Fruit fly (Drosophila melanogaster) whole organism, embryonic: ENCODE data around the gene Bro.
A peak's percentile ranks its signal among the peaks of the same experiment; 100 is the strongest.

Experiments used
- Aef1 ChIP-seq: fragments of 200-800 bp; sonication (Bioruptor generic); IDR thresholded peaks from 3 replicates; pipeline ENCODE4 v1.3.6; 2022; ENCODE audit warnings: missing biosample characterization, missing genetic modification characterization
- Atf-2 ChIP-seq: fragments of 200-800 bp; sonication (Bioruptor generic); optimal IDR thresholded peaks from 2 replicates; lab custom pipeline; 2016; ENCODE audit warnings: missing biosample characterization, missing genetic modification characterization
- Blimp-1 ChIP-seq: fragments of 200-800 bp; sonication (Bioruptor generic); optimal IDR thresholded peaks from 3 replicates; lab custom pipeline; 2018; ENCODE audit warnings: missing biosample characterization, missing genetic modification characterization, mild to moderate bottlenecking, moderate library complexity, missing genetic modification reagents
- BtbVII ChIP-seq: fragments of 200-800 bp; sonication (Bioruptor generic); optimal IDR thresholded peaks from 3 replicates; lab custom pipeline; 2017; ENCODE audit warnings: missing biosample characterization, mild to moderate bottlenecking, missing genetic modification characterization
- CG10366 ChIP-seq: fragments of 200-800 bp; sonication (Bioruptor generic); IDR thresholded peaks from 2 replicates; pipeline ENCODE4 v1.3.6; 2022; ENCODE audit warnings: missing biosample characterization, missing genetic modification characterization
- CG13123 ChIP-seq: fragments of 200-800 bp; sonication (Bioruptor generic); optimal IDR thresholded peaks from 2 replicates; lab custom pipeline; 2016; ENCODE audit warnings: missing biosample characterization, missing genetic modification characterization
- CG14014 ChIP-seq: fragments of 200-800 bp; sonication (Bioruptor generic); IDR thresholded peaks from 2 replicates; pipeline ENCODE4 v1.3.6; 2022; ENCODE audit warnings: missing biosample characterization, missing genetic modification characterization
- CG14710 ChIP-seq: fragments of 200-800 bp; sonication (Bioruptor generic); optimal IDR thresholded peaks from 3 replicates; lab custom pipeline; 2019; ENCODE audit warnings: missing biosample characterization, mild to moderate bottlenecking, missing genetic modification characterization, moderate library complexity
- CG15073 ChIP-seq: fragments of 200-800 bp; sonication (Bioruptor generic); optimal IDR thresholded peaks from 2 replicates; lab custom pipeline; 2016; ENCODE audit warnings: missing biosample characterization, missing genetic modification characterization
- CG17612 ChIP-seq: fragments of 200-800 bp; sonication (Bioruptor generic); IDR thresholded peaks from 2 replicates; pipeline ENCODE4 v1.3.6; 2022; ENCODE audit warnings: missing biosample characterization, missing genetic modification characterization
- CG2678 ChIP-seq: fragments of 200-800 bp; sonication (Bioruptor generic); optimal IDR thresholded peaks from 3 replicates; lab custom pipeline; 2019; ENCODE audit warnings: missing biosample characterization, mild to moderate bottlenecking, missing genetic modification characterization, moderate library complexity
- CG30020 ChIP-seq: fragments of 200-800 bp; optimal IDR thresholded peaks from 2 replicates; lab custom pipeline; 2019; ENCODE audit warnings: missing biosample characterization, mild to moderate bottlenecking, missing genetic modification characterization, moderate library complexity
- CG31365 ChIP-seq: fragments of 200-800 bp; sonication (Bioruptor generic); optimal IDR thresholded peaks from 2 replicates; lab custom pipeline; 2018; ENCODE audit warnings: missing biosample characterization, mild to moderate bottlenecking, missing genetic modification characterization
- CG32532 ChIP-seq: fragments of 200-800 bp; sonication (Bioruptor generic); IDR thresholded peaks from 2 replicates; pipeline ENCODE4 v1.3.6; 2022; ENCODE audit warnings: missing biosample characterization, missing genetic modification characterization
- CG34224 ChIP-seq: fragments of 200-800 bp; sonication (Bioruptor generic); IDR thresholded peaks from 3 replicates; pipeline ENCODE4 v1.3.6; 2022; ENCODE audit warnings: missing biosample characterization, missing genetic modification characterization; ENCODE audit not compliant: partially characterized antibody
- CG6683 ChIP-seq: fragments of 200-800 bp; sonication (Bioruptor generic); optimal IDR thresholded peaks from 2 replicates; lab custom pipeline; 2017; ENCODE audit warnings: missing biosample characterization, mild to moderate bottlenecking, missing genetic modification characterization, missing genetic modification reagents
- CG6765 ChIP-seq: fragments of 200-800 bp; sonication (Bioruptor generic); optimal IDR thresholded peaks from 3 replicates; lab custom pipeline; 2017; ENCODE audit warnings: missing biosample characterization, mild to moderate bottlenecking, missing genetic modification characterization
- CG6791 ChIP-seq: fragments of 200-800 bp; sonication (Bioruptor generic); IDR thresholded peaks from 3 replicates; pipeline ENCODE4 v1.3.6; 2022; ENCODE audit warnings: missing biosample characterization, missing genetic modification characterization; ENCODE audit not compliant: partially characterized antibody
- CG7839 ChIP-seq: fragments of 200-800 bp; sonication (Bioruptor generic); optimal IDR thresholded peaks from 3 replicates; lab custom pipeline; 2018; ENCODE audit warnings: missing biosample characterization, mild to moderate bottlenecking, missing genetic modification characterization, moderate library complexity
- CG7963 ChIP-seq: fragments of 200-800 bp; sonication (Bioruptor generic); IDR thresholded peaks from 3 replicates; pipeline ENCODE4 v1.3.6; 2022; ENCODE audit warnings: missing biosample characterization, missing genetic modification characterization; ENCODE audit not compliant: partially characterized antibody
- CG8765 ChIP-seq: fragments of 200-800 bp; sonication (Bioruptor generic); IDR thresholded peaks from 2 replicates; pipeline ENCODE4 v1.3.6; 2022; ENCODE audit warnings: missing biosample characterization, missing genetic modification characterization
- CG8924 ChIP-seq: fragments of 200-800 bp; optimal IDR thresholded peaks from 3 replicates; lab custom pipeline; 2019; ENCODE audit warnings: missing biosample characterization, mild to moderate bottlenecking, missing genetic modification characterization, moderate library complexity
- CG9215 ChIP-seq: fragments of 200-800 bp; sonication (Bioruptor generic); IDR thresholded peaks from 2 replicates; pipeline ENCODE4 v1.3.6; 2022; ENCODE audit warnings: missing biosample characterization, missing genetic modification characterization
- CG9727 ChIP-seq: fragments of 200-800 bp; sonication (Bioruptor generic); optimal IDR thresholded peaks from 3 replicates; lab custom pipeline; 2017; ENCODE audit warnings: missing biosample characterization, mild to moderate bottlenecking, missing genetic modification characterization
- CHES-1-like ChIP-seq: fragments of 200-800 bp; sonication (Bioruptor generic); optimal IDR thresholded peaks from 2 replicates; lab custom pipeline; 2016; ENCODE audit warnings: missing biosample characterization, missing genetic modification characterization
- Chrac-16 ChIP-seq: fragments of 200-800 bp; sonication (Bioruptor generic); optimal IDR thresholded peaks from 3 replicates; lab custom pipeline; 2016; ENCODE audit warnings: missing biosample characterization, missing genetic modification characterization
- Deaf1 ChIP-seq: fragments of 200-800 bp; optimal IDR thresholded peaks from 3 replicates; lab custom pipeline; 2019; ENCODE audit warnings: missing biosample characterization, mild to moderate bottlenecking, missing genetic modification characterization, moderate library complexity
- Fer1 ChIP-seq: fragments of 200-800 bp; sonication (Bioruptor generic); optimal IDR thresholded peaks from 2 replicates; lab custom pipeline; 2017; ENCODE audit warnings: missing biosample characterization, mild to moderate bottlenecking, missing genetic modification characterization
- H2.0 ChIP-seq: fragments of 200-800 bp; sonication (Bioruptor generic); IDR thresholded peaks from 2 replicates; pipeline ENCODE4 v1.3.6; 2022; ENCODE audit warnings: missing biosample characterization, missing genetic modification characterization
- HHEX ChIP-seq: fragments of 200-800 bp; sonication (Bioruptor generic); optimal IDR thresholded peaks from 3 replicates; lab custom pipeline; 2017; ENCODE audit warnings: missing biosample characterization, mild to moderate bottlenecking, missing genetic modification characterization, missing genetic modification reagents
- HLH54F ChIP-seq: fragments of 200-800 bp; sonication (Bioruptor generic); optimal IDR thresholded peaks from 3 replicates; lab custom pipeline; 2016; ENCODE audit warnings: missing biosample characterization, missing genetic modification characterization
- Hsf ChIP-seq: fragments of 200-800 bp; sonication (Bioruptor generic); optimal IDR thresholded peaks from 3 replicates; lab custom pipeline; 2016; ENCODE audit warnings: missing biosample characterization, missing genetic modification characterization
- MBD-R2 ChIP-seq: fragments of 200-800 bp; sonication (Bioruptor generic); IDR thresholded peaks from 2 replicates; pipeline ENCODE4 v1.3.6; 2022; ENCODE audit warnings: missing biosample characterization, missing genetic modification characterization
- Mrtf ChIP-seq: fragments of 200-800 bp; sonication (Bioruptor generic); IDR thresholded peaks from 3 replicates; pipeline ENCODE4 v1.3.6; 2022; ENCODE audit warnings: missing biosample characterization, missing genetic modification characterization
- Neu2 ChIP-seq: fragments of 200-800 bp; sonication (Bioruptor generic); optimal IDR thresholded peaks from 3 replicates; lab custom pipeline; 2016; ENCODE audit warnings: missing biosample characterization, missing genetic modification characterization, borderline replicate concordance
- NfI ChIP-seq: fragments of 200-800 bp; sonication (Bioruptor generic); optimal IDR thresholded peaks from 3 replicates; lab custom pipeline; 2018; ENCODE audit warnings: missing biosample characterization, mild to moderate bottlenecking, missing genetic modification characterization, moderate library complexity
- Ssrp ChIP-seq: fragments of 200-800 bp; sonication (Bioruptor generic); optimal IDR thresholded peaks from 2 replicates; lab custom pipeline; 2018; ENCODE audit warnings: missing biosample characterization, mild to moderate bottlenecking, missing genetic modification characterization, moderate library complexity
- ato ChIP-seq: fragments of 200-800 bp; sonication (Bioruptor generic); IDR thresholded peaks from 2 replicates; pipeline ENCODE4 v1.3.6; 2022; ENCODE audit warnings: missing biosample characterization, missing genetic modification characterization; ENCODE audit not compliant: partially characterized antibody
- bcd ChIP-seq: fragments of 200-800 bp; sonication (Bioruptor generic); optimal IDR thresholded peaks from 2 replicates; lab custom pipeline; 2017; ENCODE audit warnings: missing biosample characterization, mild to moderate bottlenecking, missing genetic modification characterization
- cad ChIP-seq: fragments of >200 bp; optimal IDR thresholded peaks from 2 replicates; lab custom pipeline; 2017; ENCODE audit warnings: missing biosample characterization, missing genetic modification characterization
- cas ChIP-seq: fragments of 200-800 bp; sonication (Bioruptor generic); IDR thresholded peaks from 2 replicates; pipeline ENCODE4 v1.3.6; 2022; ENCODE audit warnings: missing biosample characterization, missing genetic modification characterization
- crol ChIP-seq: fragments of 200-800 bp; sonication (Bioruptor generic); IDR thresholded peaks from 2 replicates; pipeline ENCODE4 v1.3.6; 2022; ENCODE audit warnings: missing biosample characterization, missing genetic modification characterization
- eve ChIP-seq, 2 experiments: fragments of >200 bp; optimal IDR thresholded peaks; 2 replicates each; lab custom pipeline; 2017; ENCODE audit warnings: missing biosample characterization in 2 of 2, missing genetic modification characterization in 2 of 2
- fru ChIP-seq: fragments of >200 bp; optimal IDR thresholded peaks from 2 replicates; lab custom pipeline; 2017
- gcm ChIP-seq: fragments of 200-800 bp; sonication (Bioruptor generic); optimal IDR thresholded peaks from 2 replicates; lab custom pipeline; 2019; ENCODE audit warnings: missing biosample characterization, mild to moderate bottlenecking, missing genetic modification characterization, moderate library complexity
- inv ChIP-seq: fragments of 200-800 bp; sonication (Bioruptor generic); IDR thresholded peaks from 2 replicates; pipeline ENCODE4 v1.3.6; 2022; ENCODE audit warnings: missing biosample characterization, missing genetic modification characterization; ENCODE audit not compliant: partially characterized antibody
- luna ChIP-seq: fragments of 200-800 bp; sonication (Bioruptor generic); optimal IDR thresholded peaks from 2 replicates; lab custom pipeline; 2016; ENCODE audit warnings: missing biosample characterization, missing genetic modification characterization
- p53 ChIP-seq: fragments of 200-800 bp; sonication (Bioruptor generic); optimal IDR thresholded peaks from 2 replicates; lab custom pipeline; 2016; ENCODE audit warnings: missing biosample characterization, missing genetic modification characterization
- pb ChIP-seq: fragments of 200-800 bp; sonication (Bioruptor generic); optimal IDR thresholded peaks from 3 replicates; lab custom pipeline; 2016; ENCODE audit warnings: missing biosample characterization, missing genetic modification characterization
- pros ChIP-seq: fragments of 200-800 bp; sonication (Bioruptor generic); optimal IDR thresholded peaks from 3 replicates; lab custom pipeline; 2019; ENCODE audit warnings: missing biosample characterization, mild to moderate bottlenecking, missing genetic modification characterization, moderate library complexity
- salm ChIP-seq: fragments of 200-800 bp; sonication (Bioruptor generic); optimal IDR thresholded peaks from 2 replicates; lab custom pipeline; 2018; ENCODE audit warnings: missing biosample characterization, mild to moderate bottlenecking, missing genetic modification characterization

The Bro gene

dm6 chr3L:1618116-1618727 lies 29.4 kb upstream of the Bro start, which contains the start of the genes CG13926, ABCB7 and CG33230 (continued):
- TF ChIP-seq CG34224 (GFP tag; lab: Robert Waterston, UW) (peak; percentile 66; the same call in 2 of the 3 replicates), cas (GFP tag; lab: Robert Waterston, UW) (no peak), p53 (GFP tag; lab: Kevin White, UChicago) (no peak), eve (GFP tag; optimal IDR thresholded peaks at IDR 0.05; lab: Kevin White, UChicago) (no peak), CG2678 (no peak), Mrtf (GFP tag; lab: Robert Waterston, UW) (no peak), CG32532 (no peak; the same call in 1 of the 2 replicates), HHEX (GFP tag; lab: Kevin White, UChicago) (no peak), Ssrp (tag; lab: Kevin White, UChicago) (no peak), pros (GFP tag; lab: Kevin White, UChicago) (no peak), CG30020 (tag; lab: Kevin White, UChicago) (no peak), Fer1 (peak; percentile 27), CG8924 (peak; percentile 4), Aef1 (GFP tag; lab: Robert Waterston, UW) (no peak), CG15073 (GFP tag; lab: Kevin White, UChicago) (no peak), CG14710 (tag; lab: Kevin White, UChicago) (peak; percentile 55), Deaf1 (tag; lab: Kevin White, UChicago) (no peak), Atf-2 (no peak), CG6791 (GFP tag; lab: Robert Waterston, UW) (no peak), CG7963 (GFP tag; lab: Robert Waterston, UW) (no peak), gcm (GFP tag; lab: Kevin White, UChicago) (no peak), salm (tag; lab: Kevin White, UChicago) (no peak), Chrac-16 (GFP tag; lab: Kevin White, UChicago) (no peak), bcd (GFP tag; lab: Kevin White, UChicago) (peak; percentile 15), CG10366 (GFP tag; lab: Robert Waterston, UW) (no peak), CG6765 (GFP tag; lab: Kevin White, UChicago) (no peak), Hsf (peak; percentile 40), fru (lab: Kevin White, UChicago) (no peak), CG13123 (GFP tag; lab: Kevin White, UChicago) (no peak), Blimp-1 (GFP tag; lab: Kevin White, UChicago) (no peak), CHES-1-like (GFP tag; lab: Kevin White, UChicago) (peak; percentile 16), BtbVII (no peak), pb (GFP tag; lab: Kevin White, UChicago) (no peak), CG7839 (tag; lab: Kevin White, UChicago) (no peak), luna (GFP tag; lab: Kevin White, UChicago) (no peak), NfI (GFP tag; lab: Kevin White, UChicago) (peak; percentile 16), HLH54F (peak; percentile 21), CG14014 (no peak), inv (GFP tag; lab: Robert Waterston, UW) (peak; percentile 20; the same call in 1 of the 2 replicates), H2.0 (no peak), MBD-R2 (GFP tag; lab: Robert Waterston, UW) (peak; percentile 84), CG9727 (GFP tag; lab: Kevin White, UChicago) (peak; percentile 29), CG17612 (GFP tag; lab: Robert Waterston, UW) (no peak), cad (GFP tag; lab: Kevin White, UChicago) (no peak), CG9215 (GFP tag; lab: Robert Waterston, UW) (no peak), CG6683 (GFP tag; lab: Kevin White, UChicago) (no peak), crol (GFP tag; lab: Robert Waterston, UW) (no peak), CG31365 (tag; lab: Kevin White, UChicago) (no peak), CG8765 (GFP tag; lab: Robert Waterston, UW) (no peak), ato (GFP tag; lab: Robert Waterston, UW) (no peak), Neu2 (no peak)
